Fruit fly (Drosophila melanogaster): ENCODE results near the gene CG7720.

The CG7720 gene

DNA sequence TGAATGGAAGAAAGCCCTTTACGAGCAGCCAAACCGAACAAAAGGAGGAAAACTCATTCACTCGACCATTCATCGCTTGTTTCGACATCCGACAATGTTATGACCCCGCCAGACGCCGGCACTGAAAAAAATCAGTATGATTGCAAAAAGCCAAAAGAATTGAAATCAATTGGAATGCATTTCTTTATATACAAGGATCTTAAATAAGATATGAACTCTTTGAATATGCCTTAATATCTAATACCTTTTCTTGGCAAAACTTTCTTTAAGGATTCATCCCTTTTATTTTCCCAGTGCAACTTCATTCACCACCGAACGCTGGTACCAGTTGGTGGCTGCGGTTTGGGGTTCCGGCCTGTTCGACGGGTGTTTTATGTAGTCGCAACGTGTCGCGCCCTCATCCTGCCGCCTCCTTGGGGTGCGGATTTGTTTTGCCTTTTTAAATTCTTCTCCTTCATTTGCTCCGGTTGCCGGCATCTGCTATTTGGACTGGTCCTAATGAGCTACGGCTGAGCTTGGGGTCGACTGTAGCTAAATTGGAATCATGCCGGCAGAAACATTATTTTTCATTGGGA lies 75.1 kb downstream of the CG7720 start (continued):
- TF ChIP-seq sqz (GFP tag; optimal IDR thresholded peaks at IDR 0.05) (peak; percentile 75), CG2202 (tag; optimal IDR thresholded peaks at IDR 0.05) (peak; percentile 44), H15 (GFP tag; IDR thresholded peaks at IDR 0.05) (peak; percentile 71), Dad (GFP tag; optimal IDR thresholded peaks at IDR 0.05) (peak; percentile 83), trh (GFP tag; optimal IDR thresholded peaks at IDR 0.05) (no peak), sim (GFP tag; IDR thresholded peaks at IDR 0.05) (peak; percentile 68), CG6683 (GFP tag; optimal IDR thresholded peaks at IDR 0.05) (peak; percentile 89), Hr78 (GFP tag; optimal IDR thresholded peaks at IDR 0.05) (no peak), CG7745 (tag; optimal IDR thresholded peaks at IDR 0.05) (no peak), HLH4C (GFP tag; IDR thresholded peaks at IDR 0.05; ENCODE audit: partially characterized antibody) (no peak), insv (GFP tag; optimal IDR thresholded peaks at IDR 0.05) (peak in 1 of 2 experiments; percentile 53), CG17186 (GFP tag; optimal IDR thresholded peaks at IDR 0.05) (no peak), Chrac-16 (GFP tag; optimal IDR thresholded peaks at IDR 0.05) (peak; percentile 73), CG7271 (tag; optimal IDR thresholded peaks at IDR 0.05) (no peak), sc (optimal IDR thresholded peaks at IDR 0.05) (no peak), sc (GFP tag; optimal IDR thresholded peaks at IDR 0.05) (peak; percentile 58), her (GFP tag; optimal IDR thresholded peaks at IDR 0.05) (peak; percentile 80), schlank (tag; optimal IDR thresholded peaks at IDR 0.05) (peak; percentile 75), stc (GFP tag; IDR thresholded peaks at IDR 0.05) (peak; percentile 78), sr (GFP tag; IDR thresholded peaks at IDR 0.05) (no peak), zen (tag; optimal IDR thresholded peaks at IDR 0.05) (no peak), croc (GFP tag; conservative IDR thresholded peaks at IDR 0.05) (peak; percentile 73; the same call in 2 of the 3 replicates), ewg (GFP tag; optimal IDR thresholded peaks at IDR 0.05) (peak; percentile 69), D19B (GFP tag; optimal IDR thresholded peaks at IDR 0.05) (peak; percentile 53), CG18262 (tag; optimal IDR thresholded peaks at IDR 0.05) (peak; percentile 90), amos (GFP tag; IDR thresholded peaks at IDR 0.05; ENCODE audit: partially characterized antibody) (no peak), maf-S (GFP tag; optimal IDR thresholded peaks at IDR 0.05) (peak; percentile 76), lab (GFP tag; optimal IDR thresholded peaks at IDR 0.05) (peak; percentile 96), Pdp1 (GFP tag; optimal IDR thresholded peaks at IDR 0.05) (peak in 1 of 2 experiments; percentile 83), fd102C (GFP tag; optimal IDR thresholded peaks at IDR 0.05) (no peak), Deaf1 (tag; optimal IDR thresholded peaks at IDR 0.05) (peak; percentile 66), CG15696 (tag; optimal IDR thresholded peaks at IDR 0.05) (peak; percentile 59), CG7839 (tag; optimal IDR thresholded peaks at IDR 0.05) (peak; percentile 91), D19A (tag; optimal IDR thresholded peaks at IDR 0.05) (peak; percentile 82), org-1 (GFP tag; optimal IDR thresholded peaks at IDR 0.05) (peak; percentile 88), CG4617 (GFP tag; optimal IDR thresholded peaks at IDR 0.05; ENCODE audit: borderline replicate concordance) (peak; percentile 32), Max (GFP tag; optimal IDR thresholded peaks at IDR 0.05) (peak; percentile 74), Gug (GFP tag; IDR thresholded peaks at IDR 0.05) (peak; percentile 72; the same call in 3 of the 4 replicates), psq (GFP tag; optimal IDR thresholded peaks at IDR 0.05) (peak; percentile 16), fu2 (GFP tag; optimal IDR thresholded peaks at IDR 0.05) (peak; percentile 73), shn (GFP tag; optimal IDR thresholded peaks at IDR 0.05) (peak; percentile 29), CG8359 (GFP tag; optimal IDR thresholded peaks at IDR 0.05; ENCODE audit: borderline replicate concordance) (peak; percentile 36), CG34376 (GFP tag; optimal IDR thresholded peaks at IDR 0.05) (peak; percentile 87), CG14014 (GFP tag; IDR thresholded peaks at IDR 0.05) (peak; percentile 90), CG10431 (GFP tag; optimal IDR thresholded peaks at IDR 0.05) (peak; percentile 61), CG3407 (GFP tag; optimal IDR thresholded peaks at IDR 0.05) (peak; percentile 70), CG13123 (GFP tag; optimal IDR thresholded peaks at IDR 0.05) (peak; percentile 45), CG11085 (GFP tag; IDR thresholded peaks at IDR 0.05) (peak; percentile 66), Mad (GFP tag; optimal IDR thresholded peaks at IDR 0.05) (peak; percentile 72)

Data from whole organism, embryonic.